Fruit fly (Drosophila melanogaster) whole organism, embryonic: ENCODE measurements around the gene IscU.

ENCODE experiments used
- Aef1 ChIP-seq: fragments of 200-800 bp; sonication (Bioruptor generic); IDR thresholded peaks from 3 replicates; pipeline ENCODE4 v1.3.6; 2022; ENCODE audit warnings: missing biosample characterization, missing genetic modification characterization
- Atf6 ChIP-seq: fragments of 200-800 bp; sonication (Bioruptor generic); IDR thresholded peaks from 2 replicates; pipeline ENCODE4 v1.3.6; 2022; ENCODE audit warnings: missing biosample characterization, missing genetic modification characterization
- Bdp1 ChIP-seq: fragments of 200-800 bp; sonication (Bioruptor generic); optimal IDR thresholded peaks from 3 replicates; lab custom pipeline; 2016; ENCODE audit warnings: missing biosample characterization, missing genetic modification characterization
- CG10321 ChIP-seq: fragments of 200-800 bp; sonication (Bioruptor generic); IDR thresholded peaks from 2 replicates; pipeline ENCODE4 v1.3.6; 2022; ENCODE audit warnings: missing biosample characterization, missing genetic modification characterization
- CG10366 ChIP-seq: fragments of 200-800 bp; sonication (Bioruptor generic); IDR thresholded peaks from 2 replicates; pipeline ENCODE4 v1.3.6; 2022; ENCODE audit warnings: missing biosample characterization, missing genetic modification characterization
- CG11398 ChIP-seq: fragments of 200-800 bp; sonication (Bioruptor generic); optimal IDR thresholded peaks from 2 replicates; lab custom pipeline; 2016; ENCODE audit warnings: missing biosample characterization, missing genetic modification characterization
- CG11560 ChIP-seq: fragments of 200-800 bp; sonication (Bioruptor generic); IDR thresholded peaks from 3 replicates; pipeline ENCODE4 v1.3.6; 2022; ENCODE audit warnings: missing biosample characterization, missing genetic modification characterization
- CG11695 ChIP-seq: fragments of 200-800 bp; sonication (Bioruptor generic); IDR thresholded peaks from 3 replicates; pipeline ENCODE4 v1.3.6; 2022; ENCODE audit warnings: missing biosample characterization, missing genetic modification characterization
- CG12236 ChIP-seq: fragments of 200-800 bp; sonication (Bioruptor generic); optimal IDR thresholded peaks from 2 replicates; lab custom pipeline; 2016; ENCODE audit warnings: missing biosample characterization, missing genetic modification characterization
- CG13894 ChIP-seq: fragments of 200-800 bp; sonication (Bioruptor generic); optimal IDR thresholded peaks from 3 replicates; lab custom pipeline; 2018; ENCODE audit warnings: missing biosample characterization, mild to moderate bottlenecking, missing genetic modification characterization, moderate library complexity
- CG15269 ChIP-seq: fragments of 200-800 bp; sonication (Bioruptor generic); optimal IDR thresholded peaks from 2 replicates; lab custom pipeline; 2018; ENCODE audit warnings: missing biosample characterization, mild to moderate bottlenecking, missing genetic modification characterization, moderate library complexity
- CG1529 ChIP-seq: fragments of 200-800 bp; sonication (Bioruptor generic); optimal IDR thresholded peaks from 3 replicates; lab custom pipeline; 2018; ENCODE audit warnings: missing biosample characterization, missing genetic modification characterization
- CG15514 ChIP-seq: fragments of 200-800 bp; sonication (Bioruptor generic); optimal IDR thresholded peaks from 3 replicates; lab custom pipeline; 2017; ENCODE audit warnings: missing biosample characterization, missing genetic modification characterization, mild to moderate bottlenecking, moderate library complexity, missing genetic modification reagents
- CG17568 ChIP-seq: fragments of 200-800 bp; sonication (Bioruptor generic); optimal IDR thresholded peaks from 2 replicates; lab custom pipeline; 2018; ENCODE audit warnings: missing biosample characterization, mild to moderate bottlenecking, missing genetic modification characterization, moderate library complexity
- CG18262 ChIP-seq: fragments of 200-800 bp; optimal IDR thresholded peaks from 3 replicates; lab custom pipeline; 2019; ENCODE audit warnings: missing biosample characterization, mild to moderate bottlenecking, missing genetic modification characterization, moderate library complexity
- CG30020 ChIP-seq: fragments of 200-800 bp; optimal IDR thresholded peaks from 2 replicates; lab custom pipeline; 2019; ENCODE audit warnings: missing biosample characterization, mild to moderate bottlenecking, missing genetic modification characterization, moderate library complexity
- CG32772 ChIP-seq: fragments of 200-800 bp; sonication (Bioruptor generic); IDR thresholded peaks from 2 replicates; pipeline ENCODE4 v1.3.6; 2022; ENCODE audit warnings: missing biosample characterization, missing genetic modification characterization
- CG3407 ChIP-seq: fragments of 200-800 bp; sonication (Bioruptor generic); optimal IDR thresholded peaks from 2 replicates; lab custom pipeline; 2018; ENCODE audit warnings: missing biosample characterization, mild to moderate bottlenecking, missing genetic modification characterization
- CG34224 ChIP-seq: fragments of 200-800 bp; sonication (Bioruptor generic); IDR thresholded peaks from 3 replicates; pipeline ENCODE4 v1.3.6; 2022; ENCODE audit warnings: missing biosample characterization, missing genetic modification characterization; ENCODE audit not compliant: partially characterized antibody
- CG3726 ChIP-seq: fragments of 200-800 bp; sonication (Bioruptor generic); IDR thresholded peaks from 3 replicates; pipeline ENCODE4, ENCODE4 v1.3.6; 2022; ENCODE audit warnings: missing biosample characterization, missing genetic modification characterization
- CG5245 ChIP-seq: fragments of 200-800 bp; sonication (Bioruptor generic); optimal IDR thresholded peaks from 3 replicates; lab custom pipeline; 2016; ENCODE audit warnings: missing biosample characterization, missing genetic modification characterization
- CG6683 ChIP-seq: fragments of 200-800 bp; sonication (Bioruptor generic); optimal IDR thresholded peaks from 2 replicates; lab custom pipeline; 2017; ENCODE audit warnings: missing biosample characterization, mild to moderate bottlenecking, missing genetic modification characterization, missing genetic modification reagents
- CG7556 ChIP-seq: fragments of 200-800 bp; sonication (Bioruptor generic); optimal IDR thresholded peaks from 2 replicates; lab custom pipeline; 2017; ENCODE audit warnings: missing biosample characterization, mild to moderate bottlenecking, missing genetic modification characterization
- CG8290 ChIP-seq, 3 experiments: fragments of 200-800 bp; sonication (Bioruptor generic); optimal IDR thresholded peaks; 2 replicates each; lab custom pipeline; 2016 to 2019; ENCODE audit warnings: missing biosample characterization in 3 of 3, missing genetic modification characterization in 3 of 3, mild to moderate bottlenecking in 2 of 3, moderate library complexity in 1 of 3
- CrebB ChIP-seq: fragments of 200-800 bp; sonication (Bioruptor generic); optimal IDR thresholded peaks from 3 replicates; lab custom pipeline; 2018; ENCODE audit warnings: missing biosample characterization, mild to moderate bottlenecking, missing genetic modification characterization
- Doc3 ChIP-seq: fragments of 200-800 bp; sonication (Bioruptor generic); IDR thresholded peaks from 3 replicates; pipeline ENCODE4 v1.3.6; 2022; ENCODE audit warnings: missing biosample characterization, missing genetic modification characterization; ENCODE audit not compliant: partially characterized antibody
- E2f2 ChIP-seq: fragments of 200-800 bp; sonication (Bioruptor generic); IDR thresholded peaks from 2 replicates; pipeline ENCODE4 v1.3.6; 2022; ENCODE audit warnings: missing biosample characterization, missing genetic modification characterization
- Gug ChIP-seq: fragments of 200-800 bp; sonication (Bioruptor generic); IDR thresholded peaks from 4 replicates; pipeline ENCODE4 v1.3.6; 2022; ENCODE audit warnings: missing biosample characterization, missing genetic modification characterization
- Lpt ChIP-seq: fragments of >200 bp; optimal IDR thresholded peaks from 2 replicates; lab custom pipeline; 2018; ENCODE audit warnings: missing biosample characterization, missing genetic modification characterization
- Mad ChIP-seq: fragments of 200-800 bp; sonication (Bioruptor generic); optimal IDR thresholded peaks from 2 replicates; lab custom pipeline; 2016; ENCODE audit warnings: missing biosample characterization, missing genetic modification characterization
- Med ChIP-seq: fragments of 200-800 bp; sonication (Bioruptor generic); peaks from one replicate; lab custom pipeline; 2016; ENCODE audit warnings: missing biosample characterization, missing genetic modification characterization, mild to moderate bottlenecking, inconsistent platforms, moderate library complexity
- Myb ChIP-seq: fragments of 200-800 bp; sonication (Bioruptor generic); optimal IDR thresholded peaks from 2 replicates; lab custom pipeline; 2016; ENCODE audit warnings: missing biosample characterization, missing genetic modification characterization
- NFAT ChIP-seq: fragments of 200-800 bp; sonication (Bioruptor generic); IDR thresholded peaks from 2 replicates; pipeline ENCODE4 v1.3.6; 2022; ENCODE audit warnings: missing biosample characterization, missing genetic modification characterization
- Ravus ChIP-seq: fragments of 200-800 bp; sonication (Bioruptor generic); IDR thresholded peaks from 2 replicates; pipeline ENCODE4 v1.3.6; 2022; ENCODE audit warnings: missing biosample characterization, missing genetic modification characterization
- Rx ChIP-seq: fragments of 200-800 bp; sonication (Bioruptor generic); IDR thresholded peaks from 2 replicates; pipeline ENCODE4 v1.3.6; 2022; ENCODE audit warnings: missing biosample characterization, missing genetic modification characterization
- bbx ChIP-seq: fragments of 200-800 bp; sonication (Bioruptor generic); IDR thresholded peaks from 2 replicates; pipeline ENCODE4 v1.3.6; 2022; ENCODE audit warnings: missing biosample characterization, missing genetic modification characterization; ENCODE audit not compliant: partially characterized antibody
- bcd ChIP-seq: fragments of 200-800 bp; sonication (Bioruptor generic); optimal IDR thresholded peaks from 2 replicates; lab custom pipeline; 2017; ENCODE audit warnings: missing biosample characterization, mild to moderate bottlenecking, missing genetic modification characterization
- cad ChIP-seq: fragments of >200 bp; optimal IDR thresholded peaks from 2 replicates; lab custom pipeline; 2017; ENCODE audit warnings: missing biosample characterization, missing genetic modification characterization
- cas ChIP-seq: fragments of 200-800 bp; sonication (Bioruptor generic); IDR thresholded peaks from 2 replicates; pipeline ENCODE4 v1.3.6; 2022; ENCODE audit warnings: missing biosample characterization, missing genetic modification characterization
- da ChIP-seq: fragments of 200-800 bp; sonication (Bioruptor generic); optimal IDR thresholded peaks from 2 replicates; lab custom pipeline; 2016; ENCODE audit warnings: missing biosample characterization, missing genetic modification characterization
- fu2 ChIP-seq: fragments of 200-800 bp; sonication (Bioruptor generic); optimal IDR thresholded peaks from 2 replicates; lab custom pipeline; 2016; ENCODE audit warnings: missing biosample characterization, missing genetic modification characterization
- gcm2 ChIP-seq: fragments of 200-800 bp; sonication (Bioruptor generic); optimal IDR thresholded peaks from 2 replicates; lab custom pipeline; 2016; ENCODE audit warnings: missing biosample characterization, missing genetic modification characterization
- hb ChIP-seq: fragments of 200-800 bp; sonication (Bioruptor generic); IDR thresholded peaks from 3 replicates; pipeline ENCODE4 v1.3.6; 2022; ENCODE audit warnings: missing biosample characterization, missing genetic modification characterization; ENCODE audit not compliant: partially characterized antibody
- hkb ChIP-seq, 2 experiments: fragments of 200-800 bp in 1 of 2; fragments of >200 bp in 1 of 2; sonication (Bioruptor generic) in 1 of 2; IDR thresholded peaks in 1 of 2; optimal IDR thresholded peaks in 1 of 2; 2 replicates each; pipeline versions ENCODE4 v1.3.6 to Lab custom; 2017 to 2022; ENCODE audit warnings: missing biosample characterization in 1 of 2, missing genetic modification characterization in 1 of 2
- kah ChIP-seq: fragments of 200-800 bp; sonication (Bioruptor generic); optimal IDR thresholded peaks from 2 replicates; lab custom pipeline; 2018; ENCODE audit warnings: missing biosample characterization, mild to moderate bottlenecking, missing genetic modification characterization
- lola ChIP-seq, 3 experiments: fragments of >200 bp in 2 of 3; fragments of 200-800 bp in 1 of 3; sonication (Bioruptor generic) in 1 of 3; optimal IDR thresholded peaks; 2 replicates each; lab custom pipeline; 2017 to 2019; ENCODE audit warnings: missing biosample characterization in 3 of 3, missing genetic modification characterization in 3 of 3, mild to moderate bottlenecking in 1 of 3, moderate library complexity in 1 of 3
- rib ChIP-seq: fragments of 200-800 bp; sonication (Bioruptor generic); IDR thresholded peaks from 2 replicates; pipeline ENCODE4 v1.3.6; 2022; ENCODE audit warnings: missing biosample characterization, missing genetic modification characterization
- sens ChIP-seq: fragments of 200-800 bp; sonication (Bioruptor generic); peaks from one replicate; lab custom pipeline; 2016; ENCODE audit warnings: missing biosample characterization, missing genetic modification characterization
- wek ChIP-seq: fragments of 200-800 bp; sonication (Bioruptor generic); optimal IDR thresholded peaks from 3 replicates; lab custom pipeline; 2018; ENCODE audit warnings: missing biosample characterization, mild to moderate bottlenecking, missing genetic modification characterization, moderate library complexity
- yki ChIP-seq: fragments of >200 bp; optimal IDR thresholded peaks from 3 replicates; lab custom pipeline; 2018
- zf30C ChIP-seq: fragments of 200-800 bp; sonication (Bioruptor generic); optimal IDR thresholded peaks from 3 replicates; lab custom pipeline; 2018; ENCODE audit warnings: missing biosample characterization, mild to moderate bottlenecking, missing genetic modification characterization

Gene IscU

DNA sequence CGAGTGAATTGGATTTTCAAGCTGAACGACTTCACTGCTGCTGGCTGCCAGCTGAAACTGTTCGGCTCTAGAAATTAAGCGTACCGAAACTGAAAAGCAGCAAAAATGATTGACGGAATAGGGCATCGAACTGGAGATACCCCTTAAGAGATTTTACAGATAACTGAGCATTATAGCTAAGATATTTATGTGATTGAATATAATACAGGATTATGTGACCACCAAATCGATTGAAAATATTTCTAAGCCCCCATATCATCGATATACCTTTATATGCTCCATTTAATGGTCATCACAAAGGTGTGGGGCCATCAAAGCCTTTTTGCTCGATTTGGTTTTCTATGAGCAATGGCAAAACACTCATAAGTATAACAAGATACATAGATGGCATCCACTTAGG, 39.2 kb downstream of the IscU start (continued):
- TF ChIP-seq CG30020 (tag; lab: Kevin White, UChicago) (no peak), Rx (GFP tag; lab: Robert Waterston, UW) (peak; percentile 37; the same call in 1 of the 2 replicates), CG1529 (GFP tag; lab: Kevin White, UChicago) (no peak), CG5245 (GFP tag; lab: Kevin White, UChicago) (no peak), CG32772 (GFP tag; lab: Robert Waterston, UW) (peak; percentile 37; the same call in 1 of the 2 replicates), lola (GFP tag; optimal IDR thresholded peaks at IDR 0.05; lab: Kevin White, UChicago) (no peak), fu2 (peak; percentile 10), Doc3 (GFP tag; lab: Robert Waterston, UW) (no peak), NFAT (GFP tag; lab: Robert Waterston, UW) (peak; percentile 52; the same call in 1 of the 2 replicates), cas (peak; percentile 29; the same call in 1 of the 2 replicates), CG3726 (GFP tag; lab: Robert Waterston, UW) (no peak), hkb (optimal IDR thresholded peaks at IDR 0.05; lab: Kevin White, UChicago) (no peak), hkb (GFP tag; IDR thresholded peaks at IDR 0.05; lab: Robert Waterston, UW) (peak; percentile 48; the same call in 1 of the 2 replicates), wek (GFP tag; lab: Kevin White, UChicago) (no peak), CG15269 (tag; lab: Kevin White, UChicago) (no peak), CG18262 (tag; lab: Kevin White, UChicago) (no peak), CG11398 (GFP tag; lab: Kevin White, UChicago) (no peak), sens (GFP tag; lab: Kevin White, UChicago) (peak; percentile 84), CG11695 (GFP tag; lab: Robert Waterston, UW) (peak; percentile 62; the same call in 2 of the 3 replicates), CG15514 (GFP tag; lab: Kevin White, UChicago) (peak; percentile 19), rib (GFP tag; lab: Robert Waterston, UW) (no peak), kah (GFP tag; lab: Kevin White, UChicago) (no peak), CG6683 (GFP tag; lab: Kevin White, UChicago) (no peak), Atf6 (GFP tag; lab: Robert Waterston, UW) (peak; percentile 79), Myb (no peak), yki (no peak), da (no peak), Bdp1 (GFP tag; lab: Kevin White, UChicago) (no peak), E2f2 (GFP tag; lab: Robert Waterston, UW) (peak; percentile 31; the same call in 1 of the 2 replicates), Lpt (GFP tag; lab: Kevin White, UChicago) (no peak), CG11560 (no peak), CrebB (tag; lab: Kevin White, UChicago) (no peak), bcd (GFP tag; lab: Kevin White, UChicago) (peak; percentile 38), Med (no peak), CG10366 (GFP tag; lab: Robert Waterston, UW) (peak; percentile 24; the same call in 1 of the 2 replicates), CG13894 (no peak), Ravus (0 out of 2 replicates have a peak, but pooled peaks have one; percentile 2), cad (no peak), CG3407 (no peak), Mad (GFP tag; lab: Kevin White, UChicago) (no peak), Aef1 (GFP tag; lab: Robert Waterston, UW) (no peak), Gug (GFP tag; lab: Robert Waterston, UW) (0 out of 4 replicates have a peak, but pooled peaks have one; percentile 2), gcm2 (GFP tag; lab: Kevin White, UChicago) (no peak), hb (GFP tag; lab: Robert Waterston, UW) (no peak), CG12236 (GFP tag; lab: Kevin White, UChicago) (no peak), CG10321 (GFP tag; lab: Robert Waterston, UW) (no peak), CG34224 (GFP tag; lab: Robert Waterston, UW) (no peak), bbx (GFP tag; lab: Robert Waterston, UW) (no peak), CG17568 (GFP tag; lab: Kevin White, UChicago) (no peak), CG7556 (GFP tag; lab: Kevin White, UChicago) (no peak), CG8290 (GFP tag; optimal IDR thresholded peaks at IDR 0.05; lab: Kevin White, UChicago) (no peak), CG8290 (tag; optimal IDR thresholded peaks at IDR 0.05; lab: Kevin White, UChicago) (no peak), zf30C (GFP tag; lab: Kevin White, UChicago) (no peak)
